Fruit fly (Drosophila melanogaster): ENCODE results near the gene CG7142.
A peak's percentile ranks its signal among the peaks of the same experiment; 100 is the strongest.

DNA sequence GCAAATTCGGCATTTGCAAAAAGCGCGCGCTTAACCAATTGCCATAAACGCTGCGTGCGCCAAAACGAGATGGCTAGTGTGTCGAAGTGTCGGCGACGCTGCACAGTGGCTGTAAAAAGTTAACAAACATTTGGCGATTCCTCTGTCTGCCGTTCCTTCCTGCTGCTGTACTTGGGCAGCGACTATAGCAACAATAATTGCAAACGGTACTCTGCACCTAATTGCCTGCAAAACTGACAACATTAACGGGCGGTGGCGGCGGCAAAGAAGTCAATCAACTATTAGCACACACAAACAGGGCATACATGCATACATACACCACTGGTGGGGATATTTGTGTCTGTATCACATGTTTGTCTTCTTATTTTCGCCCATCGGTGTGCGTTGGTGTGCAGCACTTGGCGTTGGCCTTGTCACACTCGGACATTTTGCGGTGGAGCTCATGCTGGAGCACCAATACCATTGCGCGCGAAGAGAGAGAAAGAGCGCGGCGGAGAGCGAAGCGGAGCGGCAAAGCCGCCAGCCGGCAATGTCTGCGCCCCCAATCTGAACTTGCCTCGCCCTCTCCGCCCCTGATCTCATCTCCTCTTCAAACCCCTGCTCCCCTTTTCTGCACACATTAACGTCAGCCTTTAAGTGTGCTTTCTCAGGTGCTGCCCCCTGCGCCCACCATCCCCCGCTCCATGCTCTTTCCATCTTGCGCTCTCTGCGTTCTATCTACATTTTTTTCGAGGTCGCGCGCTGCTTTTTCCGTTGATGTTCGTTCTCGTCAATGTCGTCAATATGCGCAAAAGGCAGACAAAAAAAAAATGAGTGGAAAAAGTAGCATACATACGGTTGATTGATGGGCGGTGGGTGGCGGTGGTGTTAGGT is 34.9 kb downstream of the CG7142 start:
- TF ChIP-seq CG16779 (tag; optimal IDR thresholded peaks at IDR 0.05) (no peak), Hr39 (GFP tag; optimal IDR thresholded peaks at IDR 0.05) (no peak), CG6854 (GFP tag; optimal IDR thresholded peaks at IDR 0.05) (no peak), CG34406 (GFP tag; optimal IDR thresholded peaks at IDR 0.05) (no peak), CG9139 (GFP tag; optimal IDR thresholded peaks at IDR 0.05) (no peak), fkh (GFP tag; optimal IDR thresholded peaks at IDR 0.05) (peak; percentile 53), CG11762 (GFP tag; optimal IDR thresholded peaks at IDR 0.05; ENCODE audit: insufficient read depth) (no peak), Eip78C (GFP tag) (peak; percentile 56), CG7368 (GFP tag; optimal IDR thresholded peaks at IDR 0.05) (no peak), Blimp-1 (GFP tag; optimal IDR thresholded peaks at IDR 0.05) (no peak)
